Worm (Caenorhabditis elegans) whole organism, early embryonic: ENCODE data around the gene tbx-36.

Experiments used
- B0310.2 ChIP-seq: sonication (generic microtip); optimal IDR thresholded peaks from 2 replicates; lab custom pipeline; 2016; ENCODE audit warnings: mild to moderate bottlenecking, missing genetic modification characterization, missing compliant biosample characterization
- F13C5.2 ChIP-seq: sonication (generic microtip); optimal IDR thresholded peaks from 2 replicates; lab custom pipeline; 2017; ENCODE audit warnings: mild to moderate bottlenecking, missing genetic modification characterization, inconsistent platforms, missing compliant biosample characterization
- aly-1 ChIP-seq: sonication (generic microtip); optimal IDR thresholded peaks from 2 replicates; lab custom pipeline; 2016; ENCODE audit warnings: missing genetic modification characterization, missing compliant biosample characterization
- ama-1 ChIP-seq: fragments of 150-350 bp; optimal IDR thresholded peaks from 2 replicates; lab custom pipeline; 2014
- ceh-13 ChIP-seq: fragments of 200-800 bp; sonication (Bioruptor generic); optimal IDR thresholded peaks from 2 replicates; lab custom pipeline; 2018; ENCODE audit warnings: mild to moderate bottlenecking, missing genetic modification characterization, missing compliant biosample characterization
- ceh-36 ChIP-seq: sonication (generic microtip); optimal IDR thresholded peaks from 2 replicates; lab custom pipeline; 2016; ENCODE audit warnings: missing genetic modification characterization, inconsistent platforms, missing compliant biosample characterization
- ets-7 ChIP-seq: sonication (generic microtip); optimal IDR thresholded peaks from 2 replicates; lab custom pipeline; 2016; ENCODE audit warnings: missing genotype, missing genetic modification characterization, missing compliant biosample characterization
- flt-1 ChIP-seq: fragments of 200-800 bp; sonication (Bioruptor generic); IDR thresholded peaks from 2 replicates; pipeline ENCODE4 v1.3.6; 2022; ENCODE audit warnings: missing genetic modification characterization, missing compliant biosample characterization
- hmbx-1 ChIP-seq: sonication (generic microtip); optimal IDR thresholded peaks from 2 replicates; lab custom pipeline; 2016; ENCODE audit warnings: mild to moderate bottlenecking, missing genetic modification characterization, missing compliant biosample characterization
- hmg-4 ChIP-seq: fragments of 200-800 bp; sonication (Bioruptor generic); optimal IDR thresholded peaks from 2 replicates; lab custom pipeline; 2018; ENCODE audit warnings: mild to moderate bottlenecking, missing genetic modification characterization, missing compliant biosample characterization
- hnd-1 ChIP-seq: sonication (generic microtip); optimal IDR thresholded peaks from 2 replicates; lab custom pipeline; 2016; ENCODE audit warnings: missing genetic modification characterization, missing compliant biosample characterization
- pes-1 ChIP-seq: fragments of 200-800 bp; sonication (Bioruptor generic); IDR thresholded peaks from 2 replicates; pipeline ENCODE4 v1.3.6; 2022; ENCODE audit warnings: missing genetic modification reagents, missing genetic modification characterization, missing compliant biosample characterization
- scrt-1 ChIP-seq: fragments of 200-800 bp; sonication (Bioruptor generic); IDR thresholded peaks from 2 replicates; pipeline ENCODE4 v1.3.6; 2022; ENCODE audit warnings: missing genetic modification characterization, missing compliant biosample characterization
- sea-1 ChIP-seq: fragments of 200-800 bp; sonication (Bioruptor generic); conservative IDR thresholded peaks from 2 replicates; pipeline ENCODE4 v1.3.6; 2022; ENCODE audit warnings: missing genetic modification characterization, missing compliant biosample characterization
- tbx-11 ChIP-seq: fragments of 200-800 bp; sonication (Bioruptor generic); IDR thresholded peaks from 2 replicates; pipeline ENCODE4 v1.3.6; 2022; ENCODE audit warnings: missing genetic modification characterization, missing compliant biosample characterization
- tbx-37 ChIP-seq: fragments of 200-800 bp; sonication (Bioruptor generic); conservative IDR thresholded peaks from 2 replicates; pipeline ENCODE4 v1.3.6; 2022; ENCODE audit warnings: missing genetic modification reagents, missing genetic modification characterization, missing compliant biosample characterization
- tra-4 ChIP-seq: sonication (generic microtip); optimal IDR thresholded peaks from 2 replicates; lab custom pipeline; 2017; ENCODE audit warnings: missing genetic modification characterization, missing compliant biosample characterization

The tbx-36 gene

ce11 chrIV:11914837-11915737 lies 35.3 kb upstream of the tbx-36 start, which contains the start of gene fat-6:
Gene fat-6 (minus strand): TSS chrIV:11915687.
- no peak for TF ChIP-seq tbx-37 (GFP tag; lab: Robert Waterston, UW)
- TF ChIP-seq sea-1 (GFP tag; lab: Robert Waterston, UW) = no peak
- TF ChIP-seq hnd-1 (tag; lab: Kevin White, UChicago) = no peak
- TF ChIP-seq aly-1 (tag; lab: Kevin White, UChicago) = no peak
- TF ChIP-seq ceh-36 = no peak
- no peak for TF ChIP-seq pes-1 (GFP tag; lab: Robert Waterston, UW)
- TF ChIP-seq flt-1 (GFP tag; lab: Robert Waterston, UW) = no peak
- TF ChIP-seq hmbx-1 (tag; lab: Kevin White, UChicago) = no peak
- TF ChIP-seq ceh-13 (GFP tag; lab: Kevin White, UChicago) = no peak
- TF ChIP-seq B0310.2 = no peak
- no peak for TF ChIP-seq ama-1 (lab: Kevin White, UChicago)
- no peak for TF ChIP-seq F13C5.2 (tag; lab: Kevin White, UChicago)
- no peak for TF ChIP-seq tra-4 (tag; lab: Kevin White, UChicago)
- TF ChIP-seq ets-7 (tag; lab: Kevin White, UChicago) = no peak
- TF ChIP-seq scrt-1 = no peak
- no peak for TF ChIP-seq hmg-4
- TF ChIP-seq tbx-11 = no peak

DNA sequence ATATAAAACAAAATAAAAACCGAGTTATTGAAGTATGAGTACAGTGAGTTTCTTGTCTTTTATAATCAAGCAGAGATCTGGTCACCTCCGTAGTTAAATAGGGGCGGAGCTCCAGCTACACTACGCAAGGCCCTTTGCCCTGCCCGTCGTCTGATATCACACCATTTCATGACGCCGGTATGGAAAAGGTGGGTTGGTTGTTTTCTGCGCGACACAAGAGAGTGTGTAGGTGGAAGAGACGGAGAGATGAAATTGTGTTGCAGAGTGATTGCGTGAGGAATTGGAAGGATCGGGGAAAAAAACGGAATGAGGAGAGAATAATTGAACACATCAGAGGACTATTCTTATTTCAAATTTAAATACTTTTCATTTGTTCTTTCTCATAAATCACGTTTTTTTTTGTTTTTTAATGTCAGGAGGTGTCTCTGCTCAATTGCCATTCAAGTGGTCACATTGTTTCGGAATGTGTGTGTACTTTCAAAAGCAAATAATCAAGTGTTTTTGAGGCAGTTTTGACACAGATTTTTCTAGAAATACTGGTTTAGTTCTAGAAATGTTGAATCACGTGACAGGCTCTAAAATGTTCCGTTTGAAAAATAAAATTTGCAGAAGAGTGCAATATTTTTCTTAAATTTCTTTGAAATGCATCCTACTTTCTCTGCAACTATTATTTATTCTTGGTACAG lies 34.5 kb upstream of the tbx-36 start, which contains the start of gene ZK822.9:
ZK822.9 (plus strand) TSS at position 180 of the 686 bp plus-strand sequence.
- TF ChIP-seq hmg-4 (no peak), tra-4 (tag; lab: Kevin White, UChicago) (no peak), sea-1 (GFP tag; lab: Robert Waterston, UW) (no peak), F13C5.2 (tag; lab: Kevin White, UChicago) (no peak), flt-1 (GFP tag; lab: Robert Waterston, UW) (no peak), ets-7 (tag; lab: Kevin White, UChicago) (no peak), pes-1 (GFP tag; lab: Robert Waterston, UW) (no peak), hnd-1 (tag; lab: Kevin White, UChicago) (no peak), scrt-1 (no peak), ceh-36 (no peak), B0310.2 (no peak), hmbx-1 (tag; lab: Kevin White, UChicago) (no peak), aly-1 (tag; lab: Kevin White, UChicago) (no peak)

DNA sequence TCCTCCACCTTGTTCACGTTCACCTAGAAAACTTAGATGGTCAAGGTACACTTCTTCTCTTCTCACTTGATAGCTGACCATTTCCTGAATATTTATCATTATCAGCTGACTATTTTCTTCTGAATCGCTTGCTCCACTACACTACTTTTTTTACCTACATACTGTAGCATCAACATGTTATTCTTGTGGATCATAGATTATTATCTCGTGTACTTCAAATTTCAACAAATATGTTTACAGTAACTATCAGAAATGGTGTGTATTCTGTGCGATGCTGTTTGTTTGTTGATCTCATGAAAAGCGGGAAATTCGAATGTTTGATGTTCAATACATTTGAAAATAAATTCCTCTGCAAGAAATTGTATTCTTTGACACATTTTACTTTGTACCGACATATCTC lies 33.5 kb upstream of the tbx-36 start, which contains the start of gene ZK822.10:
ZK822.10 (plus strand) TSS at position 231 of the 400 bp plus-strand sequence.
- TF ChIP-seq ceh-13 (GFP tag; lab: Kevin White, UChicago) (no peak), sea-1 (GFP tag; lab: Robert Waterston, UW) (no peak), F13C5.2 (tag; lab: Kevin White, UChicago) (no peak), tbx-37 (GFP tag; lab: Robert Waterston, UW) (no peak), ama-1 (lab: Kevin White, UChicago) (no peak), flt-1 (GFP tag; lab: Robert Waterston, UW) (no peak)

DNA sequence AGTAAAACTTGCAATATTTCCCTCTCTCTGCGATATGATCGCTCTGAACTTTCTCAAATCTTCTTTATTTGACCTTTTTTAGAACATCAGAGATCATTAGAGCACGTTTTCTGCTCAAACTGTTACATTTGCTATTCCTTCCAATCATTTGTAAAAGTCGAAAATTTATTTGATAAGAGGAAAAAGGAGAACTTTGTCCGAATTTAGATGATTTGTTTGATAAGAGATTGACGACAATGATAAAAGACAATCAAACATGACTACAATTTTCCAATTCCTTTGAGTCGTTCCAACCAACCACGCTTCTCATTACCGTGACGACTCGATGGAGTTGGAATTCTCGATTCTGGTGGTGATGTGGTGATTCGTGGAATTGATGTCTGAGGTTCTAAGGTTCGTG lies 32.5 kb upstream of the tbx-36 start:
- no peak for TF ChIP-seq tra-4 (tag; lab: Kevin White, UChicago)
- TF ChIP-seq ceh-36 = no peak
- TF ChIP-seq flt-1 (GFP tag; lab: Robert Waterston, UW) = no peak
- no peak for TF ChIP-seq sea-1 (GFP tag; lab: Robert Waterston, UW)
- TF ChIP-seq ets-7 (tag; lab: Kevin White, UChicago) = no peak
- TF ChIP-seq tbx-37 (GFP tag; lab: Robert Waterston, UW) = no peak
- TF ChIP-seq hnd-1 (tag; lab: Kevin White, UChicago) = no peak
- TF ChIP-seq aly-1 (tag; lab: Kevin White, UChicago) = no peak
- no peak for TF ChIP-seq hmbx-1 (tag; lab: Kevin White, UChicago)
- TF ChIP-seq hmg-4 = no peak
- no peak for TF ChIP-seq tbx-11
- no peak for TF ChIP-seq pes-1 (GFP tag; lab: Robert Waterston, UW)
- no peak for TF ChIP-seq ceh-13 (GFP tag; lab: Kevin White, UChicago)
- no peak for TF ChIP-seq scrt-1
- no peak for TF ChIP-seq F13C5.2 (tag; lab: Kevin White, UChicago)

DNA sequence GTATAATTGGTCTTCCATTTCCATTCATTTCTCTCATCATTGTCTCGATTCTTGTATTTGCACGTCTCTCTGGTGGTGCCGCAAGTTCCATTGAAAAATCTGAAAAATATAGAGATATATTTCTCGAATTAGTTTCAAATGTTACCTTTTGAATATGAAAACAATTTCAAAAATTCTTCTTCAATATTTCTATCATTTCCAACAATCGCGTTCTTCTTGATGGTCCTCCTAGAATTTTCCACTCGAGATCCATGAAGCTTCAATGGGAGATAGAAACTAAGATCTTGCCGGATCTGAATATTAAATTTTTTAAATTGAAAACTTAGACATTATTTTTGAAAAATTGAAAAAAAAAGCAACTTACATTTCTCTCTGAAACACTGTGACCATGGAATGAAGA lies 31.3 kb upstream of the tbx-36 start:
- TF ChIP-seq ceh-13 (GFP tag; lab: Kevin White, UChicago) (no peak), ceh-36 (no peak), ama-1 (lab: Kevin White, UChicago) (no peak), pes-1 (GFP tag; lab: Robert Waterston, UW) (no peak), B0310.2 (no peak), F13C5.2 (tag; lab: Kevin White, UChicago) (no peak), scrt-1 (no peak)

ce11 chrIV:11922011-11922410 lies 28.4 kb upstream of the tbx-36 start, which contains the start of gene ZK822.1:
Gene ZK822.1 (minus strand): TSS chrIV:11922131.
- no peak for TF ChIP-seq F13C5.2 (tag; lab: Kevin White, UChicago)
- TF ChIP-seq aly-1 (tag; lab: Kevin White, UChicago) = no peak
- TF ChIP-seq flt-1 (GFP tag; lab: Robert Waterston, UW) = no peak
- no peak for TF ChIP-seq ets-7 (tag; lab: Kevin White, UChicago)
- TF ChIP-seq pes-1 (GFP tag; lab: Robert Waterston, UW) = no peak
- no peak for TF ChIP-seq ceh-13 (GFP tag; lab: Kevin White, UChicago)
- no peak for TF ChIP-seq tra-4 (tag; lab: Kevin White, UChicago)
- TF ChIP-seq hmg-4 = no peak
- no peak for TF ChIP-seq B0310.2
- TF ChIP-seq ceh-36 = no peak
- no peak for TF ChIP-seq scrt-1
- TF ChIP-seq tbx-37 (GFP tag; lab: Robert Waterston, UW) = no peak
